Fruit fly (Drosophila melanogaster) whole organism, adult: Measurements from ENCODE around the gene CG14383.

Experiments
- CG5204 ChIP-seq: fragments of 200-800 bp; sonication (Bioruptor generic); optimal IDR thresholded peaks from 2 replicates; lab custom pipeline; 2016; ENCODE audit warnings: missing biosample characterization, missing genetic modification characterization
- CG7101 ChIP-seq: fragments of 200-800 bp; sonication (Bioruptor generic); optimal IDR thresholded peaks from 2 replicates; lab custom pipeline; 2018; ENCODE audit warnings: missing biosample characterization, mild to moderate bottlenecking, missing genetic modification characterization, moderate library complexity
- Hr96 ChIP-seq: fragments of 200-800 bp; sonication (Bioruptor generic); optimal IDR thresholded peaks from 2 replicates; lab custom pipeline; 2016; ENCODE audit warnings: missing biosample characterization, missing genetic modification characterization

DNA sequence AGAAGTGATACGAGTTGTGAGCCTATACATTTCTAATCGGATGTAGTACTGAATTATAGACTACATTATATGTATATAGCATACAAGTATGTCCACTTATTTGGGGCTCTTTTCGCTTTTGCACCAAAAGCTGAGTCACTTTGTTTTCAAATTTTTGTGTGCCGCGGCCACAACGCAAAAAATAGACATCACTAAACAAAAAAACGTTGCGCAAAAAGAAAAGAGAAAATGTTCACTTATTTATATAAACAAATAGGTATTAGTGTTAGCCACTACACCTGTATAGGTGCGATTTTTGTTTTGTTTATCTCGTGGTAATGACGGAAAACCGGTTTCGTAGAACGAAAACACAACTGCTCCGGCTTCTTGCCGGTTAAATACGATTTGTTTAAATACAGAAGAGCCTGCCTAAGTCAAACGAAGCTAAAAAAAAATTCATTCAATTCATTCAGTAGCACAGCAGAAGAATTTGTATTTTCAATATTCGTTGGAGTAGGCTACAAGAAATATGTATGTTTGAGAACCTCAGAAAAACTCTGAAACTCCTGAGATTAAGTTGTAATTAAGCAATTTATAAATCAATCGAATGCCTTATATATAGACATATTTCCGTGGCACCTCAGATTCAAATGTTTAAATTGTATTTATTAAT, 5.2 kb downstream of the CG14383 start:
- TF ChIP-seq CG5204 (GFP tag; lab: Kevin White, UChicago) (no peak), CG7101 (no peak), Hr96 (GFP tag; lab: Kevin White, UChicago) (no peak)
